Worm (Caenorhabditis elegans): ENCODE measurements around the gene F26F4.8.
"Not testable (repeated sequence)": the region's sequence is repeated elsewhere in the genome, so short reads cannot be mapped to it uniquely, and the experiment has no call there.

The F26F4.8 gene

DNA sequence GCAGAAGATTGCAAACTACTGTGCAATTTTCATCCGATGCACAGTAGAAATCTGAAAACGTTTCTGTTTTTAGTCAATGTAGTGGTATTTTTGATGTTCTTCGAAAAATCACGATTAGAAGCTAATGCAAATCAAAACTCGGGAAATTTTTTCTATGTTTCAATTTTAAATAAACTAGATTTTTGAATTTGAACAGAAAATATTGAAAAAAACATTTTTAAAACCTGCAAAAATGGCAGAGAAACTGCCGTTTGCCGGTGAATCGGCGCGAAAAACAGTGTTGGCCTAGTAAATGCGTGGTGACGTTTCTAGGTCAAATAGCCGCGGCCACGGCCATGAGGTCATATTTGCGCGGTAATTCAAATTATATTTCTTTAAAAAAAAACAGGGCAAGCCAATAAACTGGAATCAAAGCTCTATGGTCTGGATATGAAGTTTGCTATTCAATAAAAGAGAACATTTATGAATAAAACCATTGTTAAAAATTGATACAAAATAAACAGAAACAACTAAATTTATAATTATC, 24.9 kb upstream of the F26F4.8 start, which contains the start of gene set-2 (continued):
- no peak for TF ChIP-seq egl-27 (tag; optimal IDR thresholded peaks at IDR 0.05)
- TF ChIP-seq dve-1 (tag; optimal IDR thresholded peaks at IDR 0.05; ENCODE audit: insufficient read depth): peak; percentile 52
- TF ChIP-seq arid-1 (GFP tag; conservative IDR thresholded peaks at IDR 0.05): peak; percentile 63
- TF ChIP-seq D1046.2 (GFP tag; IDR thresholded peaks at IDR 0.05): peak; percentile 61; the same call in 1 of the 2 replicates
- peak; percentile 44 for TF ChIP-seq F49E8.2 (tag; optimal IDR thresholded peaks at IDR 0.05; ENCODE audit: borderline replicate concordance)
- TF ChIP-seq zfp-3 (GFP tag; conservative IDR thresholded peaks at IDR 0.05): 0 out of 2 replicates have a peak, but pooled peaks have one; percentile 17
- peak; percentile 69 for TF ChIP-seq dmd-6 (GFP tag; IDR thresholded peaks at IDR 0.05)
- no peak for TF ChIP-seq R02D3.7 (tag; optimal IDR thresholded peaks at IDR 0.05)
- TF ChIP-seq hif-1 (tag; optimal IDR thresholded peaks at IDR 0.05): peak in 1 of 2 experiments; percentile 89
- TF ChIP-seq Y75B8A.6 (GFP tag; IDR thresholded peaks at IDR 0.05): no peak

- TF ChIP-seq pqm-1 (tag; optimal IDR thresholded peaks at IDR 0.05): no peak
- TF ChIP-seq attf-4 (tag; optimal IDR thresholded peaks at IDR 0.05): no peak
- 0 out of 2 replicates have a peak, but pooled peaks have one; percentile 51 for TF ChIP-seq F26F4.8 (GFP tag; conservative IDR thresholded peaks at IDR 0.05)
- TF ChIP-seq aha-1 (tag): peak; percentile 67
Observed at ce11 chrIII:4924134-4924533, 18.9 kb upstream of the F26F4.8 start.

ce11 chrIII:4922020-4922419, 16.7 kb upstream of the F26F4.8 start, which contains the start of gene mmab-1:
Gene mmab-1, minus strand, starts transcription at chrIII:4922114.
- TF ChIP-seq egl-43 (GFP tag; IDR thresholded peaks at IDR 0.05): peak; percentile 64; the same call in 1 of the 2 replicates
- peak; percentile 36 for TF ChIP-seq hlh-11 (tag; optimal IDR thresholded peaks at IDR 0.05)
- TF ChIP-seq ceh-20 (GFP tag; IDR thresholded peaks at IDR 0.05): peak; percentile 74
- TF ChIP-seq mes-2 (tag; optimal IDR thresholded peaks at IDR 0.05; ENCODE audit: poor library complexity, severe bottlenecking): peak; percentile 71
- TF ChIP-seq mep-1 (tag; optimal IDR thresholded peaks at IDR 0.05): peak; percentile 35
- peak; percentile 50 for TF ChIP-seq rbr-2 (tag; optimal IDR thresholded peaks at IDR 0.05)
- peak; percentile 74; the same call in 1 of the 2 replicates for TF ChIP-seq nhr-42 (GFP tag; IDR thresholded peaks at IDR 0.05)
- 0 out of 2 replicates have a peak, but pooled peaks have one; percentile 40 for TF ChIP-seq arid-1 (GFP tag; conservative IDR thresholded peaks at IDR 0.05)
- TF ChIP-seq dpl-1 (GFP tag; optimal IDR thresholded peaks at IDR 0.05): peak; percentile 34
- TF ChIP-seq php-3 (GFP tag; IDR thresholded peaks at IDR 0.05): peak; percentile 29; the same call in 1 of the 2 replicates
- peak; percentile 41; the same call in 1 of the 2 replicates for TF ChIP-seq mdt-29 (GFP tag; IDR thresholded peaks at IDR 0.05)
- peak; percentile 87 for TF ChIP-seq lin-38 (GFP tag; IDR thresholded peaks at IDR 0.05)
- TF ChIP-seq mxl-3 (GFP tag; optimal IDR thresholded peaks at IDR 0.05): peak; percentile 3
- TF ChIP-seq lim-7 (GFP tag; IDR thresholded peaks at IDR 0.05): peak; percentile 45; the same call in 1 of the 2 replicates
- peak in 1 of 2 experiments; percentile 33 for TF ChIP-seq lsy-2 (tag; optimal IDR thresholded peaks at IDR 0.05)
- peak; percentile 4 for TF ChIP-seq nhr-28 (tag; optimal IDR thresholded peaks at IDR 0.05)
- TF ChIP-seq vab-7 (GFP tag; IDR thresholded peaks at IDR 0.05): peak; percentile 80
- TF ChIP-seq F37D6.2 (tag; optimal IDR thresholded peaks at IDR 0.05): peak; percentile 21
- TF ChIP-seq snpc-1.2 (GFP tag; IDR thresholded peaks at IDR 0.05): 0 out of 2 replicates have a peak, but pooled peaks have one; percentile 20
- TF ChIP-seq set-16 (GFP tag; IDR thresholded peaks at IDR 0.05): peak; percentile 14; the same call in 1 of the 2 replicates
- peak; percentile 68; the same call in 1 of the 2 replicates for TF ChIP-seq dmd-9 (GFP tag; IDR thresholded peaks at IDR 0.05)
- TF ChIP-seq ces-1 (GFP tag; optimal IDR thresholded peaks at IDR 0.05): peak; percentile 27
- peak; percentile 38 for TF ChIP-seq T26A8.4 (GFP tag; IDR thresholded peaks at IDR 0.05)
- TF ChIP-seq lin-29 (GFP tag; IDR thresholded peaks at IDR 0.05): 0 out of 2 replicates have a peak, but pooled peaks have one; percentile 8
- peak; percentile 85 for TF ChIP-seq ctbp-1 (GFP tag; IDR thresholded peaks at IDR 0.05)
- TF ChIP-seq madf-9 (GFP tag; conservative IDR thresholded peaks at IDR 0.05): peak; percentile 65; the same call in 1 of the 2 replicates
- peak; percentile 49; the same call in 1 of the 2 replicates for TF ChIP-seq Y48G9A.11 (GFP tag; IDR thresholded peaks at IDR 0.05)
- TF ChIP-seq dmd-6 (GFP tag; IDR thresholded peaks at IDR 0.05): peak; percentile 56
- TF ChIP-seq dve-1 (tag; optimal IDR thresholded peaks at IDR 0.05; ENCODE audit: insufficient read depth): peak; percentile 29
- peak; percentile 21; the same call in 1 of the 2 replicates for TF ChIP-seq pha-4 (GFP tag; IDR thresholded peaks at IDR 0.05)
- TF ChIP-seq pha-4 (tag; optimal IDR thresholded peaks at IDR 0.05): not testable (repeated sequence)
- TF ChIP-seq D1046.2 (GFP tag; IDR thresholded peaks at IDR 0.05): 0 out of 2 replicates have a peak, but pooled peaks have one; percentile 20
- TF ChIP-seq hmg-1.1 (GFP tag; IDR thresholded peaks at IDR 0.05): peak; percentile 65
